Worm (Caenorhabditis elegans) whole organism, late embryonic: ENCODE data around the gene C01G10.17.

Experiments
- ceh-14 ChIP-seq: sonication (generic microtip); optimal IDR thresholded peaks from 2 replicates; lab custom pipeline; 2016; ENCODE audit warnings: missing genotype, missing genetic modification characterization, missing compliant biosample characterization
- ceh-30 ChIP-seq: fragments of 150-350 bp; optimal IDR thresholded peaks from 2 replicates; lab custom pipeline; 2014; ENCODE audit warnings: missing biosample characterization, missing genetic modification characterization
- dmd-4 ChIP-seq: sonication (generic microtip); optimal IDR thresholded peaks from 2 replicates; lab custom pipeline; 2016; ENCODE audit warnings: borderline replicate concordance, missing genetic modification characterization, missing compliant biosample characterization
- mec-3 ChIP-seq: sonication (generic microtip); optimal IDR thresholded peaks from 2 replicates; lab custom pipeline; 2016; ENCODE audit warnings: borderline replicate concordance, missing genetic modification characterization, missing compliant biosample characterization
- pha-4 ChIP-seq: fragments of 150-350 bp; optimal IDR thresholded peaks from 2 replicates; lab custom pipeline; 2018; ENCODE audit warnings: missing biosample characterization, missing genetic modification reagents, missing genetic modification characterization
- tbx-2 ChIP-seq: sonication (generic microtip); optimal IDR thresholded peaks from 2 replicates; lab custom pipeline; 2016; ENCODE audit warnings: missing genetic modification characterization, missing compliant biosample characterization

- TF ChIP-seq mec-3 (tag; lab: Kevin White, UChicago), result no peak
- no peak for TF ChIP-seq tbx-2 (tag; lab: Kevin White, UChicago)
- TF ChIP-seq pha-4, result no peak
- no peak for TF ChIP-seq ceh-14
- TF ChIP-seq ceh-30 (tag; lab: Kevin White, UChicago), result no peak
- TF ChIP-seq dmd-4 (tag; lab: Kevin White, UChicago), result no peak
These were observed 23.4 kb upstream of the C01G10.17 start, which contains the start of gene C25D7.10 for ce11 chrV:15067165-15067564.
